Fruit fly (Drosophila melanogaster) whole organism, embryonic: ENCODE results near the gene Traf4.
A peak's percentile ranks its signal among the peaks of the same experiment; 100 is the strongest.

ENCODE experiments used
- Aef1 ChIP-seq: fragments of 200-800 bp; sonication (Bioruptor generic); IDR thresholded peaks from 3 replicates; pipeline ENCODE4 v1.3.6; 2022; ENCODE audit warnings: missing biosample characterization, missing genetic modification characterization
- Atf6 ChIP-seq: fragments of 200-800 bp; sonication (Bioruptor generic); IDR thresholded peaks from 2 replicates; pipeline ENCODE4 v1.3.6; 2022; ENCODE audit warnings: missing biosample characterization, missing genetic modification characterization
- Bdp1 ChIP-seq: fragments of 200-800 bp; sonication (Bioruptor generic); optimal IDR thresholded peaks from 3 replicates; lab custom pipeline; 2016; ENCODE audit warnings: missing biosample characterization, missing genetic modification characterization
- Bgb ChIP-seq: fragments of 200-800 bp; sonication (Bioruptor generic); IDR thresholded peaks from 2 replicates; pipeline ENCODE4 v1.3.6; 2022; ENCODE audit warnings: missing biosample characterization, missing genetic modification characterization; ENCODE audit not compliant: partially characterized antibody
- CG10147 ChIP-seq: fragments of 200-800 bp; sonication (Bioruptor generic); optimal IDR thresholded peaks from 2 replicates; lab custom pipeline; 2019; ENCODE audit warnings: missing biosample characterization, mild to moderate bottlenecking, missing genetic modification characterization, moderate library complexity
- CG12071 ChIP-seq: fragments of 200-800 bp; sonication (Bioruptor generic); optimal IDR thresholded peaks from 3 replicates; lab custom pipeline; 2018; ENCODE audit warnings: missing biosample characterization, mild to moderate bottlenecking, missing genetic modification characterization
- CG18599 ChIP-seq: fragments of 200-800 bp; sonication (Bioruptor generic); optimal IDR thresholded peaks from 3 replicates; lab custom pipeline; 2017; ENCODE audit warnings: missing biosample characterization, missing genetic modification characterization, mild to moderate bottlenecking, moderate library complexity, missing genetic modification reagents
- CG2678 ChIP-seq: fragments of 200-800 bp; sonication (Bioruptor generic); optimal IDR thresholded peaks from 3 replicates; lab custom pipeline; 2019; ENCODE audit warnings: missing biosample characterization, mild to moderate bottlenecking, missing genetic modification characterization, moderate library complexity
- CG32532 ChIP-seq: fragments of 200-800 bp; sonication (Bioruptor generic); IDR thresholded peaks from 2 replicates; pipeline ENCODE4 v1.3.6; 2022; ENCODE audit warnings: missing biosample characterization, missing genetic modification characterization
- CG34224 ChIP-seq: fragments of 200-800 bp; sonication (Bioruptor generic); IDR thresholded peaks from 3 replicates; pipeline ENCODE4 v1.3.6; 2022; ENCODE audit warnings: missing biosample characterization, missing genetic modification characterization; ENCODE audit not compliant: partially characterized antibody
- CG3838 ChIP-seq: fragments of 200-800 bp; sonication (Bioruptor generic); optimal IDR thresholded peaks from 3 replicates; lab custom pipeline; 2016; ENCODE audit warnings: missing biosample characterization, missing genetic modification characterization
- CG3995 ChIP-seq: fragments of 200-800 bp; sonication (Bioruptor generic); optimal IDR thresholded peaks from 3 replicates; lab custom pipeline; 2016; ENCODE audit warnings: missing biosample characterization, missing genetic modification characterization
- CG4282 ChIP-seq: fragments of 200-800 bp; sonication (Bioruptor generic); optimal IDR thresholded peaks from 2 replicates; lab custom pipeline; 2016; ENCODE audit warnings: missing biosample characterization, missing genetic modification characterization
- CG4820 ChIP-seq: fragments of 200-800 bp; sonication (Bioruptor generic); optimal IDR thresholded peaks from 3 replicates; lab custom pipeline; 2016; ENCODE audit warnings: missing biosample characterization, missing genetic modification characterization
- CG6791 ChIP-seq: fragments of 200-800 bp; sonication (Bioruptor generic); IDR thresholded peaks from 3 replicates; pipeline ENCODE4 v1.3.6; 2022; ENCODE audit warnings: missing biosample characterization, missing genetic modification characterization; ENCODE audit not compliant: partially characterized antibody
- CG7556 ChIP-seq: fragments of 200-800 bp; sonication (Bioruptor generic); optimal IDR thresholded peaks from 2 replicates; lab custom pipeline; 2017; ENCODE audit warnings: missing biosample characterization, mild to moderate bottlenecking, missing genetic modification characterization
- CG7786 ChIP-seq: fragments of 200-800 bp; sonication (Bioruptor generic); optimal IDR thresholded peaks from 2 replicates; lab custom pipeline; 2016; ENCODE audit warnings: missing biosample characterization, missing genetic modification characterization
- CHES-1-like ChIP-seq: fragments of 200-800 bp; sonication (Bioruptor generic); optimal IDR thresholded peaks from 2 replicates; lab custom pipeline; 2016; ENCODE audit warnings: missing biosample characterization, missing genetic modification characterization
- D19A ChIP-seq: fragments of 200-800 bp; optimal IDR thresholded peaks from 3 replicates; lab custom pipeline; 2019; ENCODE audit warnings: missing biosample characterization, mild to moderate bottlenecking, missing genetic modification characterization, moderate library complexity
- Dip3 ChIP-seq: fragments of 200-800 bp; sonication (Bioruptor generic); optimal IDR thresholded peaks from 3 replicates; lab custom pipeline; 2016; ENCODE audit warnings: missing biosample characterization, missing genetic modification characterization
- Doc2 ChIP-seq: fragments of 200-800 bp; sonication (Bioruptor generic); IDR thresholded peaks from 2 replicates; pipeline ENCODE4 v1.3.6; 2022; ENCODE audit warnings: missing biosample characterization, missing genetic modification characterization
- E2f2 ChIP-seq: fragments of 200-800 bp; sonication (Bioruptor generic); IDR thresholded peaks from 2 replicates; pipeline ENCODE4 v1.3.6; 2022; ENCODE audit warnings: missing biosample characterization, missing genetic modification characterization
- ERR ChIP-seq: fragments of 200-800 bp; sonication (Bioruptor generic); optimal IDR thresholded peaks from 2 replicates; lab custom pipeline; 2016; ENCODE audit warnings: missing biosample characterization, missing genetic modification characterization
- Ets97D ChIP-seq: fragments of 200-800 bp; sonication (Bioruptor generic); optimal IDR thresholded peaks from 3 replicates; lab custom pipeline; 2016; ENCODE audit warnings: missing biosample characterization, missing genetic modification characterization
- Fer2 ChIP-seq: fragments of 200-800 bp; sonication (Bioruptor generic); optimal IDR thresholded peaks from 2 replicates; lab custom pipeline; 2018; ENCODE audit warnings: missing biosample characterization, mild to moderate bottlenecking, missing genetic modification characterization, moderate library complexity
- Fer3 ChIP-seq: fragments of 200-800 bp; sonication (Bioruptor generic); optimal IDR thresholded peaks from 2 replicates; lab custom pipeline; 2018; ENCODE audit warnings: missing biosample characterization, mild to moderate bottlenecking, missing genetic modification characterization, moderate library complexity
- Hmx ChIP-seq: fragments of 200-800 bp; sonication (Bioruptor generic); optimal IDR thresholded peaks from 2 replicates; lab custom pipeline; 2016; ENCODE audit warnings: missing biosample characterization, missing genetic modification characterization
- Mad ChIP-seq: fragments of 200-800 bp; sonication (Bioruptor generic); optimal IDR thresholded peaks from 2 replicates; lab custom pipeline; 2016; ENCODE audit warnings: missing biosample characterization, missing genetic modification characterization
- Sox100B ChIP-seq: fragments of 200-800 bp; sonication (Bioruptor generic); optimal IDR thresholded peaks from 3 replicates; lab custom pipeline; 2018; ENCODE audit warnings: missing biosample characterization, mild to moderate bottlenecking, missing genetic modification characterization
- Stat92E ChIP-seq, 3 experiments: fragments of >200 bp in 2 of 3; fragments of 200-800 bp in 1 of 3; sonication (Bioruptor generic) in 1 of 3; optimal IDR thresholded peaks; 2 replicates each; lab custom pipeline; 2017 to 2019; ENCODE audit warnings: missing biosample characterization in 3 of 3, missing genetic modification characterization in 3 of 3, mild to moderate bottlenecking in 1 of 3, moderate library complexity in 1 of 3
- Vsx1 ChIP-seq: fragments of 200-800 bp; sonication (Bioruptor generic); optimal IDR thresholded peaks from 2 replicates; lab custom pipeline; 2017; ENCODE audit warnings: missing biosample characterization, mild to moderate bottlenecking, missing genetic modification characterization, missing genetic modification reagents
- ato ChIP-seq: fragments of 200-800 bp; sonication (Bioruptor generic); IDR thresholded peaks from 2 replicates; pipeline ENCODE4 v1.3.6; 2022; ENCODE audit warnings: missing biosample characterization, missing genetic modification characterization; ENCODE audit not compliant: partially characterized antibody
- bab2 ChIP-seq: fragments of 200-800 bp; sonication (Bioruptor generic); optimal IDR thresholded peaks from 2 replicates; lab custom pipeline; 2016; ENCODE audit warnings: missing biosample characterization, missing genetic modification characterization
- ems ChIP-seq: fragments of 200-800 bp; sonication (Bioruptor generic); optimal IDR thresholded peaks from 3 replicates; lab custom pipeline; 2016; ENCODE audit warnings: missing biosample characterization, missing genetic modification characterization
- en ChIP-seq: fragments of 200-800 bp; sonication (Bioruptor generic); optimal IDR thresholded peaks from 2 replicates; lab custom pipeline; 2016; ENCODE audit warnings: missing biosample characterization, missing genetic modification characterization
- eyg ChIP-seq: fragments of 200-800 bp; sonication (Bioruptor generic); optimal IDR thresholded peaks from 3 replicates; lab custom pipeline; 2016; ENCODE audit warnings: missing biosample characterization, missing genetic modification characterization
- gcm2 ChIP-seq: fragments of 200-800 bp; sonication (Bioruptor generic); optimal IDR thresholded peaks from 2 replicates; lab custom pipeline; 2016; ENCODE audit warnings: missing biosample characterization, missing genetic modification characterization
- gro ChIP-seq: fragments of 200-800 bp; sonication (Bioruptor generic); optimal IDR thresholded peaks from 2 replicates; lab custom pipeline; 2016; ENCODE audit warnings: missing biosample characterization, missing genetic modification characterization
- h ChIP-seq: fragments of >200 bp; optimal IDR thresholded peaks from 2 replicates; lab custom pipeline; 2017
- hkb ChIP-seq, 2 experiments: fragments of 200-800 bp in 1 of 2; fragments of >200 bp in 1 of 2; sonication (Bioruptor generic) in 1 of 2; IDR thresholded peaks in 1 of 2; optimal IDR thresholded peaks in 1 of 2; 2 replicates each; pipeline versions ENCODE4 v1.3.6 to Lab custom; 2017 to 2022; ENCODE audit warnings: missing biosample characterization in 1 of 2, missing genetic modification characterization in 1 of 2
- knrl ChIP-seq: fragments of 200-800 bp; sonication (Bioruptor generic); IDR thresholded peaks from 3 replicates; pipeline ENCODE4 v1.3.6; 2022; ENCODE audit warnings: missing biosample characterization, missing genetic modification characterization; ENCODE audit not compliant: partially characterized antibody
- lbe ChIP-seq: fragments of 200-800 bp; sonication (Bioruptor generic); optimal IDR thresholded peaks from 2 replicates; lab custom pipeline; 2016; ENCODE audit warnings: missing biosample characterization, mild to moderate bottlenecking, missing genetic modification characterization
- luna ChIP-seq: fragments of 200-800 bp; sonication (Bioruptor generic); optimal IDR thresholded peaks from 2 replicates; lab custom pipeline; 2016; ENCODE audit warnings: missing biosample characterization, missing genetic modification characterization
- nerfin-1 ChIP-seq: fragments of 200-800 bp; sonication (Bioruptor generic); optimal IDR thresholded peaks from 3 replicates; lab custom pipeline; 2019; ENCODE audit warnings: missing biosample characterization, mild to moderate bottlenecking, missing genetic modification characterization, moderate library complexity
- org-1 ChIP-seq: fragments of 200-800 bp; sonication (Bioruptor generic); optimal IDR thresholded peaks from 2 replicates; lab custom pipeline; 2017; ENCODE audit warnings: missing biosample characterization, missing genetic modification characterization
- schlank ChIP-seq: fragments of 200-800 bp; sonication (Bioruptor generic); optimal IDR thresholded peaks from 2 replicates; lab custom pipeline; 2018; ENCODE audit warnings: missing biosample characterization, mild to moderate bottlenecking, missing genetic modification characterization
- sens ChIP-seq: fragments of 200-800 bp; sonication (Bioruptor generic); peaks from one replicate; lab custom pipeline; 2016; ENCODE audit warnings: missing biosample characterization, missing genetic modification characterization
- tna ChIP-seq: fragments of 200-800 bp; sonication (Bioruptor generic); IDR thresholded peaks from 2 replicates; pipeline ENCODE4 v1.3.6; 2022; ENCODE audit warnings: missing biosample characterization, missing genetic modification characterization; ENCODE audit not compliant: partially characterized antibody

Traf4 gene

dm6 chr2L:4332962-4333757 lies 28.6 kb upstream of the Traf4 start (continued):
- TF ChIP-seq CHES-1-like (GFP tag; lab: Kevin White, UChicago) (peak; percentile 0), gcm2 (GFP tag; lab: Kevin White, UChicago) (peak; percentile 32), bab2 (peak; percentile 85), nerfin-1 (tag; lab: Kevin White, UChicago) (peak; percentile 82), gro (GFP tag; lab: Kevin White, UChicago) (peak; percentile 55), Aef1 (GFP tag; lab: Robert Waterston, UW) (peak; percentile 82), Doc2 (GFP tag; lab: Robert Waterston, UW) (no peak), Sox100B (GFP tag; lab: Kevin White, UChicago) (peak; percentile 69), Fer2 (peak; percentile 60), CG7786 (peak; percentile 61), knrl (GFP tag; lab: Robert Waterston, UW) (no peak), ato (GFP tag; lab: Robert Waterston, UW) (no peak), CG3995 (GFP tag; lab: Kevin White, UChicago) (peak; percentile 20), Fer3 (peak; percentile 85), CG2678 (peak; percentile 85), CG4282 (GFP tag; lab: Kevin White, UChicago) (peak; percentile 84), CG7556 (GFP tag; lab: Kevin White, UChicago) (peak; percentile 83), Atf6 (peak; percentile 88), Bgb (peak; percentile 50; the same call in 1 of the 2 replicates), ERR (GFP tag; lab: Kevin White, UChicago) (peak; percentile 79), CG6791 (GFP tag; lab: Robert Waterston, UW) (no peak), Vsx1 (peak; percentile 52), CG34224 (GFP tag; lab: Robert Waterston, UW) (no peak; the same call in 2 of the 3 replicates), CG18599 (GFP tag; lab: Kevin White, UChicago) (peak; percentile 86), Dip3 (GFP tag; lab: Kevin White, UChicago) (peak; percentile 68), ems (GFP tag; lab: Kevin White, UChicago) (peak; percentile 66), lbe (GFP tag; lab: Kevin White, UChicago) (peak; percentile 54), CG4820 (GFP tag; lab: Kevin White, UChicago) (peak; percentile 78), CG3838 (GFP tag; lab: Kevin White, UChicago) (no peak), Hmx (GFP tag; lab: Kevin White, UChicago) (peak; percentile 37), luna (GFP tag; lab: Kevin White, UChicago) (no peak), en (peak; percentile 71), CG32532 (GFP tag; lab: Robert Waterston, UW) (peak; percentile 89), Bdp1 (GFP tag; lab: Kevin White, UChicago) (peak; percentile 62), D19A (tag; lab: Kevin White, UChicago) (peak; percentile 71), hkb (optimal IDR thresholded peaks at IDR 0.05; lab: Kevin White, UChicago) (no peak), hkb (GFP tag; IDR thresholded peaks at IDR 0.05; lab: Robert Waterston, UW) (peak; percentile 92), CG10147 (peak; percentile 80), E2f2 (GFP tag; lab: Robert Waterston, UW) (peak; percentile 61; the same call in 1 of the 2 replicates), CG12071 (GFP tag; lab: Kevin White, UChicago) (peak; percentile 71), Ets97D (GFP tag; lab: Kevin White, UChicago) (peak; percentile 48), Mad (GFP tag; lab: Kevin White, UChicago) (peak; percentile 48), sens (GFP tag; lab: Kevin White, UChicago) (peak; percentile 98), eyg (GFP tag; lab: Kevin White, UChicago) (peak; percentile 65), org-1 (peak; percentile 69), Stat92E (GFP tag; optimal IDR thresholded peaks at IDR 0.05; lab: Kevin White, UChicago) (peak in 2 of 3 experiments; percentile 40 to 52), schlank (peak; percentile 62), tna (no peak), h (lab: Kevin White, UChicago) (no peak)
